Fruit fly (Drosophila melanogaster): Measurements from ENCODE around the gene Klc.
A peak's percentile ranks its signal among the peaks of the same experiment; 100 is the strongest.

Gene Klc

dm6 chr3L:12749567-12750535 lies at the start of gene Klc, which contains the start of gene CG10984 (continued):
- TF ChIP-seq ro (GFP tag; IDR thresholded peaks at IDR 0.05), result no peak

DNA sequence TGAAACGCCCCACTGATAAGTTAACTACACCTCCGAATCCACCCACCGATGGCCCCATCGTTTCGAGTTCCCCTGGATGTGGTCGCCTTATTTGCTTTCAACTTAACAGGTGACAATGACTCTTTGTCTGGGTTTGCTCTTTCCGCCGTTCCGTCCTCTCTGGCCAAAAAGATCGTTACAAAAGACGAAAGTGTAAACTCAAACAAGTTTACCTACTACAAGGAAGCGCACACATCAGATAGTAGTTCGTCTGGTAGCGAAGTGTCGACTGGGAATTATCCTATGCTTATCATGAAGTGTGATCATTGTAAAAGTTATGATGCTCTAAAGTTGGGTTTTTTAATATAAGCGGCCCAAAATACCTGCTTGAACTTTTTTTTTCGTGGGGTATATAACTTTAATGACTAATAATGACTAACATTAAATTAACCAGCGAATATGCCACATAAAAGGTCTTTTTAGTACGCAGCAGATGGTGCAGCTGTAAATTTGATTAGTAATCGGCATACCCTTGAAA lies 49.0 kb upstream of the Klc start:
- TF ChIP-seq CG32772 (GFP tag; IDR thresholded peaks at IDR 0.05) (no peak), CG10147 (GFP tag; optimal IDR thresholded peaks at IDR 0.05) (no peak), Abd-B (GFP tag; optimal IDR thresholded peaks at IDR 0.05) (peak; percentile 0), MTF-1 (GFP tag; optimal IDR thresholded peaks at IDR 0.05; ENCODE audit: borderline replicate concordance) (peak; percentile 25), cwo (GFP tag; optimal IDR thresholded peaks at IDR 0.05) (no peak), CG6272 (GFP tag; IDR thresholded peaks at IDR 0.05) (no peak), HmgD (GFP tag; optimal IDR thresholded peaks at IDR 0.05) (no peak), CG10565 (GFP tag; optimal IDR thresholded peaks at IDR 0.05) (no peak), CG4328 (GFP tag; optimal IDR thresholded peaks at IDR 0.05) (no peak), ftz-f1 (GFP tag; optimal IDR thresholded peaks at IDR 0.05) (no peak), CG17612 (GFP tag; IDR thresholded peaks at IDR 0.05) (no peak), CG5180 (GFP tag; optimal IDR thresholded peaks at IDR 0.05) (peak; percentile 32), CG34224 (GFP tag; IDR thresholded peaks at IDR 0.05; ENCODE audit: partially characterized antibody) (no peak), CG18764 (GFP tag; optimal IDR thresholded peaks at IDR 0.05) (no peak), CG12236 (GFP tag; optimal IDR thresholded peaks at IDR 0.05) (no peak), Mes4 (GFP tag; optimal IDR thresholded peaks at IDR 0.05) (no peak), tll (GFP tag; optimal IDR thresholded peaks at IDR 0.05) (no peak), CG10321 (GFP tag; IDR thresholded peaks at IDR 0.05) (no peak), h (optimal IDR thresholded peaks at IDR 0.05) (no peak), phol (tag; optimal IDR thresholded peaks at IDR 0.05) (no peak), al (GFP tag; IDR thresholded peaks at IDR 0.05) (no peak), unc-4 (GFP tag; IDR thresholded peaks at IDR 0.05; ENCODE audit: partially characterized antibody) (no peak), ATbp (GFP tag; optimal IDR thresholded peaks at IDR 0.05) (peak; percentile 62), CG1603 (tag; optimal IDR thresholded peaks at IDR 0.05) (peak; percentile 5), Nf-YC (tag; optimal IDR thresholded peaks at IDR 0.05) (no peak), gcm (GFP tag; optimal IDR thresholded peaks at IDR 0.05) (no peak), CG2678 (tag; optimal IDR thresholded peaks at IDR 0.05) (peak; percentile 32), CG7357 (GFP tag; IDR thresholded peaks at IDR 0.05) (no peak), eve (GFP tag; optimal IDR thresholded peaks at IDR 0.05) (peak in 1 of 2 experiments; percentile 67), CG10274 (GFP tag; optimal IDR thresholded peaks at IDR 0.05) (no peak), hth (optimal IDR thresholded peaks at IDR 0.05) (no peak), wek (GFP tag; optimal IDR thresholded peaks at IDR 0.05) (peak; percentile 37), Side (GFP tag; optimal IDR thresholded peaks at IDR 0.05) (no peak), CG31224 (GFP tag; IDR thresholded peaks at IDR 0.05) (no peak), tap (tag; optimal IDR thresholded peaks at IDR 0.05) (no peak), CG11398 (GFP tag; optimal IDR thresholded peaks at IDR 0.05) (no peak), ranshi (GFP tag; IDR thresholded peaks at IDR 0.05) (no peak; the same call in 1 of the 2 replicates), Sox100B (GFP tag; optimal IDR thresholded peaks at IDR 0.05) (peak; percentile 35), mirr (GFP tag; optimal IDR thresholded peaks at IDR 0.05) (no peak), Meics (GFP tag; optimal IDR thresholded peaks at IDR 0.05) (peak; percentile 21), CG6854 (GFP tag; optimal IDR thresholded peaks at IDR 0.05) (no peak), zf30C (GFP tag; optimal IDR thresholded peaks at IDR 0.05) (no peak), Atf6 (GFP tag; IDR thresholded peaks at IDR 0.05) (no peak), sr (GFP tag; IDR thresholded peaks at IDR 0.05) (no peak), CG30020 (tag; optimal IDR thresholded peaks at IDR 0.05) (no peak), run (tag; optimal IDR thresholded peaks at IDR 0.05) (no peak)
